Worm (Caenorhabditis elegans) whole organism, L4 larva: ENCODE measurements around the gene ptr-1.

ENCODE experiments used
- F10B5.3 ChIP-seq: sonication (generic microtip); optimal IDR thresholded peaks from 2 replicates; lab custom pipeline; 2016; ENCODE audit warnings: mild to moderate bottlenecking, missing genetic modification characterization, missing compliant biosample characterization
- F44E2.7 ChIP-seq: fragments of 200-800 bp; sonication (Bioruptor generic); IDR thresholded peaks from 2 replicates; pipeline ENCODE4 v2.1.2; 2022; ENCODE audit warnings: missing genetic modification characterization, missing compliant biosample characterization
- Y48G9A.11 ChIP-seq: fragments of 200-800 bp; sonication (Bioruptor generic); IDR thresholded peaks from 2 replicates; pipeline ENCODE4 v1.3.6; 2022; ENCODE audit warnings: missing genetic modification reagents, missing genetic modification characterization, missing compliant biosample characterization
- Y5F2A.4 ChIP-seq: fragments of 200-800 bp; sonication (Bioruptor generic); optimal IDR thresholded peaks from 2 replicates; lab custom pipeline; 2018; ENCODE audit warnings: mild to moderate bottlenecking, missing genetic modification characterization, missing compliant biosample characterization
- Y75B8A.6 ChIP-seq: fragments of 200-800 bp; sonication (Bioruptor generic); IDR thresholded peaks from 2 replicates; pipeline ENCODE4 v1.3.6; 2022; ENCODE audit warnings: missing genetic modification reagents, missing genetic modification characterization, missing compliant biosample characterization
- aha-1 ChIP-seq: fragments of 150-350 bp; peaks from one replicate; lab custom pipeline; 2014; ENCODE audit warnings: missing biosample characterization, missing genetic modification characterization
- aly-2 ChIP-seq: sonication (generic microtip); optimal IDR thresholded peaks from 2 replicates; lab custom pipeline; 2018; ENCODE audit warnings: missing biosample characterization, missing genetic modification characterization
- ceh-32 ChIP-seq: sonication (generic microtip); optimal IDR thresholded peaks from 2 replicates; lab custom pipeline; 2016; ENCODE audit warnings: mild to moderate bottlenecking, missing genetic modification characterization, missing compliant biosample characterization; ENCODE audit not compliant: poor library complexity
- ceh-44 ChIP-seq: fragments of 200-800 bp; sonication (Bioruptor generic); IDR thresholded peaks from 2 replicates; pipeline ENCODE4 v1.3.6; 2022; ENCODE audit warnings: missing genetic modification reagents, missing genetic modification characterization, missing compliant biosample characterization
- ces-1 ChIP-seq: fragments of 150-350 bp; sonication (generic microtip); optimal IDR thresholded peaks from 4 replicates; lab custom pipeline; 2014; ENCODE audit warnings: missing biosample characterization, missing genetic modification reagents, missing genetic modification characterization
- ctbp-1 ChIP-seq: fragments of 200-800 bp; sonication (Bioruptor generic); IDR thresholded peaks from 2 replicates; pipeline ENCODE4 v1.3.6; 2022; ENCODE audit warnings: missing genetic modification reagents, missing genetic modification characterization, missing compliant biosample characterization
- daf-12 ChIP-seq: fragments of 150-350 bp; optimal IDR thresholded peaks from 2 replicates; lab custom pipeline; 2014; ENCODE audit warnings: missing biosample characterization, missing genetic modification reagents, missing genetic modification characterization
- daf-16 ChIP-seq, 3 experiments: sonication (generic microtip); optimal IDR thresholded peaks; 2 replicates each; lab custom pipeline; 2016 to 2017; ENCODE audit warnings: missing genetic modification characterization in 3 of 3, missing genetic modification reagents in 3 of 3, mild to moderate bottlenecking in 2 of 3, missing compliant biosample characterization in 2 of 3, missing biosample characterization in 1 of 3, moderate library complexity in 1 of 3
- daf-19 ChIP-seq: fragments of 200-800 bp; sonication (Bioruptor generic); conservative IDR thresholded peaks from 2 replicates; pipeline ENCODE4 v1.3.6; 2022; ENCODE audit warnings: missing genetic modification characterization, missing compliant biosample characterization
- daf-8 ChIP-seq: fragments of 200-800 bp; sonication (Bioruptor generic); IDR thresholded peaks from 2 replicates; pipeline ENCODE4 v1.3.6; 2022; ENCODE audit warnings: missing genetic modification characterization, missing compliant biosample characterization
- duxl-1 ChIP-seq: sonication (generic microtip); optimal IDR thresholded peaks from 2 replicates; lab custom pipeline; 2016; ENCODE audit warnings: mild to moderate bottlenecking, missing genetic modification characterization, moderate library complexity, missing compliant biosample characterization; ENCODE audit not compliant: poor library complexity
- dve-1 ChIP-seq: sonication (generic microtip); optimal IDR thresholded peaks from 2 replicates; lab custom pipeline; 2017; ENCODE audit warnings: antibody characterized with exemption, mild to moderate bottlenecking, missing genetic modification characterization, missing compliant biosample characterization; ENCODE audit not compliant: insufficient read depth
- egl-27 ChIP-seq: sonication (generic microtip); optimal IDR thresholded peaks from 3 replicates; lab custom pipeline; 2017; ENCODE audit warnings: missing biosample characterization, missing genetic modification reagents, missing genetic modification characterization
- fkh-10 ChIP-seq: fragments of 150-350 bp; optimal IDR thresholded peaks from 2 replicates; lab custom pipeline; 2014; ENCODE audit warnings: missing biosample characterization, missing genetic modification reagents, missing genetic modification characterization
- hif-1 ChIP-seq, 2 experiments: sonication (generic microtip); optimal IDR thresholded peaks; 2 replicates each; lab custom pipeline; 2016 to 2017; ENCODE audit warnings: missing compliant biosample characterization in 2 of 2, missing genetic modification characterization in 2 of 2, missing genetic modification reagents in 2 of 2, missing genotype in 2 of 2, mild to moderate bottlenecking in 1 of 2
- hlh-30 ChIP-seq: sonication (generic microtip); optimal IDR thresholded peaks from 2 replicates; lab custom pipeline; 2017; ENCODE audit warnings: antibody characterized with exemption, mild to moderate bottlenecking, missing genetic modification characterization, missing compliant biosample characterization; ENCODE audit not compliant: insufficient read depth
- jun-1 ChIP-seq: fragments of 150-350 bp; optimal IDR thresholded peaks from 2 replicates; lab custom pipeline; 2014; ENCODE audit warnings: missing biosample characterization, missing genetic modification reagents, missing genetic modification characterization
- lin-13 ChIP-seq: fragments of 150-350 bp; optimal IDR thresholded peaks from 2 replicates; lab custom pipeline; 2014; ENCODE audit warnings: missing biosample characterization, missing genetic modification reagents, missing genetic modification characterization
- lin-29 ChIP-seq: fragments of 200-800 bp; sonication (Bioruptor generic); IDR thresholded peaks from 2 replicates; pipeline ENCODE4 v1.3.6; 2022; ENCODE audit warnings: missing genetic modification reagents, missing genetic modification characterization, missing compliant biosample characterization
- lir-3 ChIP-seq: sonication (generic microtip); optimal IDR thresholded peaks from 2 replicates; lab custom pipeline; 2016; ENCODE audit warnings: mild to moderate bottlenecking, missing genetic modification characterization, missing compliant biosample characterization
- mdt-29 ChIP-seq: fragments of 200-800 bp; sonication (Bioruptor generic); IDR thresholded peaks from 2 replicates; pipeline ENCODE4 v1.3.6; 2022; ENCODE audit warnings: missing genetic modification reagents, missing genetic modification characterization, missing compliant biosample characterization
- mep-1 ChIP-seq: fragments of 150-350 bp; sonication (generic microtip); optimal IDR thresholded peaks from 3 replicates; lab custom pipeline; 2014; ENCODE audit warnings: missing biosample characterization, missing genetic modification characterization
- nhr-11 ChIP-seq: fragments of 150-350 bp; optimal IDR thresholded peaks from 2 replicates; lab custom pipeline; 2014; ENCODE audit warnings: missing biosample characterization, missing genetic modification characterization
- nhr-41 ChIP-seq: fragments of 200-800 bp; sonication (Bioruptor generic); IDR thresholded peaks from 2 replicates; pipeline ENCODE4 v1.3.6; 2022; ENCODE audit warnings: missing genetic modification reagents, missing genetic modification characterization, missing compliant biosample characterization
- nhr-42 ChIP-seq: fragments of 200-800 bp; sonication (Bioruptor generic); IDR thresholded peaks from 2 replicates; pipeline ENCODE4 v1.3.6; 2022; ENCODE audit warnings: missing genetic modification characterization, missing compliant biosample characterization
- nhr-76 ChIP-seq: fragments of 150-350 bp; optimal IDR thresholded peaks from 2 replicates; lab custom pipeline; 2014; ENCODE audit warnings: missing biosample characterization, missing genetic modification characterization
- php-3 ChIP-seq: fragments of 200-800 bp; sonication (Bioruptor generic); IDR thresholded peaks from 2 replicates; pipeline ENCODE4 v1.3.6; 2022; ENCODE audit warnings: missing genetic modification reagents, missing genetic modification characterization, missing compliant biosample characterization
- sdz-12 ChIP-seq: fragments of 200-800 bp; sonication (Bioruptor generic); optimal IDR thresholded peaks from 2 replicates; lab custom pipeline; 2018; ENCODE audit warnings: mild to moderate bottlenecking, missing genetic modification characterization, missing compliant biosample characterization
- skn-1 ChIP-seq: fragments of 150-350 bp; optimal IDR thresholded peaks from 2 replicates; lab custom pipeline; 2014; ENCODE audit warnings: missing biosample characterization, missing genetic modification characterization
- snpc-1.2 ChIP-seq: fragments of 200-800 bp; sonication (Bioruptor generic); IDR thresholded peaks from 2 replicates; pipeline ENCODE4 v1.3.6; 2022; ENCODE audit warnings: missing genetic modification reagents, missing genetic modification characterization, missing compliant biosample characterization
- snpc-4 ChIP-seq: fragments of 150-350 bp; optimal IDR thresholded peaks from 2 replicates; lab custom pipeline; 2014; ENCODE audit warnings: missing biosample characterization, missing genetic modification characterization
- tra-1 ChIP-seq: fragments of 200-800 bp; sonication (Bioruptor generic); IDR thresholded peaks from 2 replicates; pipeline ENCODE4 v1.3.6; 2022; ENCODE audit warnings: missing genetic modification reagents, missing genetic modification characterization, missing compliant biosample characterization
- unc-62 ChIP-seq, 3 experiments: fragments of 150-350 bp in 1 of 3; sonication (generic microtip); optimal IDR thresholded peaks in 2 of 3; peaks in 1 of 3; 1 replicate in 1 of 3; 2 replicates in 2 of 3; lab custom pipeline; 2014 to 2017; ENCODE audit warnings: missing biosample characterization in 3 of 3, missing genetic modification characterization in 3 of 3, missing genetic modification reagents in 3 of 3, missing genotype in 1 of 3
- vab-7 ChIP-seq: fragments of 200-800 bp; sonication (Bioruptor generic); IDR thresholded peaks from 2 replicates; pipeline ENCODE4 v1.3.6; 2022; ENCODE audit warnings: missing genetic modification reagents, missing genetic modification characterization, missing compliant biosample characterization
- zfp-2 ChIP-seq: sonication (generic microtip); optimal IDR thresholded peaks from 2 replicates; lab custom pipeline; 2016; ENCODE audit warnings: mild to moderate bottlenecking, missing genetic modification characterization, missing compliant biosample characterization
- zip-11 ChIP-seq: fragments of 200-800 bp; sonication (Bioruptor generic); IDR thresholded peaks from 2 replicates; pipeline ENCODE4 v1.3.6; 2022; ENCODE audit warnings: missing genetic modification characterization, missing compliant biosample characterization

Gene ptr-1

DNA sequence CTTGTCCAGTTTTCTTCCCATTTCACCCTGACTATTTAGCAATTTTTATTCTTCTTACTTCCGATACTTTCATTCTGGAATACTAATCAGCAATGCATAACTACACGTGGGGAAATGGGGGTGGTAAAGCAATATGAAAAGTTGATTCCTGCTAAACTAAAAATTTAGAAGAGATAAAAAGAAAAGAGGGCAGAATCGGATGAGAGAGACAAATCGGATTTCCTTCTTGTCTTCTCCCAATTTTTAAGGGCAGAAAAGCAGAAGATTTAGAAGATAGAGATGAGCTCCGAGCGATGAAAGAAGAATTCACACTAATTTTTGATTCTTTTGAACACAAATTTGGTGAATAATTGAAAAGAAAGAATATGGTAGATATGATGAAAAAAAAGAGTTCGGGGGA lies 12.5 kb upstream of the ptr-1 start:
- TF ChIP-seq tra-1 (no peak), lin-29 (GFP tag; lab: Robert Waterston, UW) (no peak), nhr-42 (GFP tag; lab: Robert Waterston, UW) (no peak), F10B5.3 (tag; lab: Kevin White, UChicago) (no peak), nhr-11 (tag; lab: Kevin White, UChicago) (no peak), lin-13 (GFP tag; lab: Kevin White, UChicago) (no peak), mep-1 (no peak), skn-1 (tag; lab: Kevin White, UChicago) (no peak), lir-3 (no peak), jun-1 (no peak), ctbp-1 (GFP tag; lab: Robert Waterston, UW) (peak; percentile 54; the same call in 1 of the 2 replicates), vab-7 (no peak), php-3 (GFP tag; lab: Robert Waterston, UW) (no peak), ces-1 (GFP tag; lab: Kevin White, UChicago) (peak; percentile 56), dve-1 (tag; lab: Kevin White, UChicago) (no peak)

DNA sequence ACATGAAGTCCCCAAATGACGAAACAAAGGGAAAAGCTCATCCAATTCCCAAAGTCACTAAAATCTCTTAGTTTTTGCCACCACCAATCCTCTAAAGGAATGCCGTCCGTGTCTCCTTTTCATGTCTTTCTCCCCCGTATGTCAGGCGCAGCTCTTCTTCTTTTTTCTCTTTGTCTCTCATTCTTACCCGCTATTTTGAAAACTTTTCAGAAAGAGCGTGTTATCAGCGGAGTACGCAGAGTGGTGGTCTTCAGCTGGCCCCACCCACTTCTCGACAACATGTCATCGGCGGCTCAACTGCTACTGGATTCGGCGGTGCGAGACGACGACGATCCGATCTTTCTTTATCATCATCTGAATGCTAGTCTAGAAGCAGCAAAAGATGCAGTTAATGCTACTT lies 9.9 kb upstream of the ptr-1 start, which contains the start of gene sphr-1:
Gene sphr-1, plus strand, starts transcription at position 205 of the 400 bp plus-strand sequence.
- no peak for TF ChIP-seq aly-2 (tag; lab: Kevin White, UChicago)
- TF ChIP-seq unc-62 (GFP tag; optimal IDR thresholded peaks at IDR 0.05 in 1 of 2; lab: Kevin White, UChicago), result peak in 1 of 2 experiments; percentile 95
- no peak for TF ChIP-seq unc-62 (tag; optimal IDR thresholded peaks at IDR 0.05; lab: Kevin White, UChicago)
- peak; percentile 6 for TF ChIP-seq fkh-10 (GFP tag; lab: Kevin White, UChicago)
- TF ChIP-seq hlh-30 (tag; lab: Kevin White, UChicago), result no peak
- TF ChIP-seq aha-1, result peak; percentile 5
- TF ChIP-seq egl-27 (tag; lab: Kevin White, UChicago), result no peak
- 0 out of 2 replicates have a peak, but pooled peaks have one; percentile 36 for TF ChIP-seq ctbp-1 (GFP tag; lab: Robert Waterston, UW)
- TF ChIP-seq snpc-4, result no peak

ce11 chrV:9186028-9186427 lies 4.5 kb upstream of the ptr-1 start:
- peak; percentile 20 for TF ChIP-seq aha-1
- TF ChIP-seq sdz-12 (GFP tag; lab: Kevin White, UChicago), result no peak
- TF ChIP-seq duxl-1 (tag; lab: Kevin White, UChicago), result no peak

ce11 chrV:9183718-9184441 lies 2.4 kb upstream of the ptr-1 start:
- TF ChIP-seq tra-1, result no peak
- peak; percentile 8 for TF ChIP-seq aha-1
- no peak for TF ChIP-seq ceh-44 (GFP tag; lab: Robert Waterston, UW)
- no peak for TF ChIP-seq Y5F2A.4 (GFP tag; lab: Kevin White, UChicago)
- no peak for TF ChIP-seq daf-19

ce11 chrV:9175218-9175837 lies 6.2 kb downstream of the ptr-1 start, which contains the start of gene spas-1:
spas-1 (plus strand) TSS chrV:9175789.
- TF ChIP-seq nhr-41 (GFP tag; lab: Robert Waterston, UW) (no peak), mdt-29 (GFP tag; lab: Robert Waterston, UW) (no peak), mep-1 (peak; percentile 94), daf-8 (GFP tag; lab: Robert Waterston, UW) (no peak), F44E2.7 (GFP tag; lab: Robert Waterston, UW) (no peak), daf-12 (tag; lab: Kevin White, UChicago) (no peak), hif-1 (tag; optimal IDR thresholded peaks at IDR 0.05; lab: Kevin White, UChicago) (peak in 1 of 2 experiments; percentile 51), daf-16 (GFP tag; optimal IDR thresholded peaks at IDR 0.05; lab: Kevin White, UChicago) (peak in 1 of 2 experiments; percentile 20), daf-16 (tag; optimal IDR thresholded peaks at IDR 0.05; lab: Kevin White, UChicago) (peak; percentile 27), duxl-1 (tag; lab: Kevin White, UChicago) (peak; percentile 68), nhr-76 (tag; lab: Kevin White, UChicago) (peak; percentile 11), lin-13 (GFP tag; lab: Kevin White, UChicago) (peak; percentile 76), ceh-32 (no peak), snpc-1.2 (GFP tag; lab: Robert Waterston, UW) (no peak), zfp-2 (tag; lab: Kevin White, UChicago) (peak; percentile 37), Y48G9A.11 (GFP tag; lab: Robert Waterston, UW) (no peak), vab-7 (no peak), zip-11 (GFP tag; lab: Robert Waterston, UW) (no peak), Y75B8A.6 (GFP tag; lab: Robert Waterston, UW) (no peak)
